Fruit fly (Drosophila melanogaster): ENCODE measurements around the gene primo-2.
A peak's percentile ranks its signal among the peaks of the same experiment; 100 is the strongest.

primo-2 gene

DNA sequence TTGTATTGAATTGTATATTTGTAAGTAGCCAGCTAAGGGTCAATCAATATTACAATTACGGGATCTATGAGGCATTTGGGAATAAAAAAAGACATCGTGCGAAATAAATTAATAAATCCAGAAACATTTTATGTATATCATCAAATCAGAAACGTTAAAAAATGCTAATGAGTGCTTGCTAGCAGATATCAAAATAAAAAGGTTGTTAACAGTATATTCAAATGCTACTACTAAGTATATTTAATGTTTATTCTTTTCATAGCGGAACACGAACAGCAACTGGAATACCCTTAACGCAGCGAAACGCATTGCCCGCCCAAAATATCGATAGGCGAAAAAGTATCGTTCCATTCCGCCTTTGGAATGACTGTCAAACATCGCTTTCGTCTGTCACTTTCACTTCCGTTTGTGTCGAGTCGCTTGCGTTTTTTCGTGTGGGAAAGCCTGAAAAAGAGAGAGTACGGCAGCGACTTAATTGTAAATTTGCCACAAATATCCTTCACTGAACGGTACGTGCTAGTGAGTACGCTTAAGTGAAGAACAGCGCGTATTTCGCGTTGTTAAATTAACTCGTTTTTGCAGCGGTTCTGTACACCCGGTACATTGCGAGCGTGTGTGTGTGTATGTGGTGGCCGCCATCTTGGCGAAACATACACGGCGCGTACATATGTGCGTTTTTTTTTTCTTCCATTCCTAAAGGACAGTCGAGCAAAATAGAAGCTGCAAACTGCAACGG lies 50.5 kb downstream of the primo-2 start, which contains the start of gene B52 (continued):
- TF ChIP-seq CG34422 (GFP tag; IDR thresholded peaks at IDR 0.05), result peak; percentile 91; the same call in 1 of the 3 replicates
- peak; percentile 80 for TF ChIP-seq Dref (GFP tag; IDR thresholded peaks at IDR 0.05)
- TF ChIP-seq gsb-n (tag; optimal IDR thresholded peaks at IDR 0.05), result peak; percentile 61
- TF ChIP-seq Fer1 (GFP tag; optimal IDR thresholded peaks at IDR 0.05), result peak; percentile 85
- peak; percentile 53; the same call in 1 of the 2 replicates for TF ChIP-seq al (GFP tag; IDR thresholded peaks at IDR 0.05)
- TF ChIP-seq HmgD (GFP tag; optimal IDR thresholded peaks at IDR 0.05), result peak; percentile 45
- TF ChIP-seq fd3F (GFP tag; optimal IDR thresholded peaks at IDR 0.05), result peak; percentile 34
- TF ChIP-seq emc (GFP tag; optimal IDR thresholded peaks at IDR 0.05), result peak; percentile 24
- peak; percentile 48 for TF ChIP-seq CG9609 (GFP tag; optimal IDR thresholded peaks at IDR 0.05)
- TF ChIP-seq CG12219 (GFP tag; optimal IDR thresholded peaks at IDR 0.05), result peak; percentile 62
- TF ChIP-seq Fer3 (tag; optimal IDR thresholded peaks at IDR 0.05), result peak; percentile 73
- TF ChIP-seq hbn (GFP tag; IDR thresholded peaks at IDR 0.05; ENCODE audit: partially characterized antibody), result no peak
- TF ChIP-seq pros (GFP tag; optimal IDR thresholded peaks at IDR 0.05), result no peak
- TF ChIP-seq ato (GFP tag; IDR thresholded peaks at IDR 0.05; ENCODE audit: partially characterized antibody), result no peak
- TF ChIP-seq CG6175 (GFP tag; IDR thresholded peaks at IDR 0.05), result 0 out of 3 replicates have a peak, but pooled peaks have one; percentile 37
- peak; percentile 77 for TF ChIP-seq CG17568 (GFP tag; optimal IDR thresholded peaks at IDR 0.05)
- peak; percentile 85 for TF ChIP-seq NC2β (GFP tag; optimal IDR thresholded peaks at IDR 0.05)
- peak; percentile 8 for TF ChIP-seq CG12104 (GFP tag; optimal IDR thresholded peaks at IDR 0.05)
- TF ChIP-seq bowl (GFP tag; IDR thresholded peaks at IDR 0.05), result no peak
- peak; percentile 44 for TF ChIP-seq ewg (GFP tag; optimal IDR thresholded peaks at IDR 0.05)
- TF ChIP-seq eve (GFP tag; optimal IDR thresholded peaks at IDR 0.05), result no peak
- no peak for TF ChIP-seq CG8290 (GFP tag; optimal IDR thresholded peaks at IDR 0.05)
- TF ChIP-seq CG8290 (tag; optimal IDR thresholded peaks at IDR 0.05), result peak in 1 of 2 experiments; percentile 51
- peak; percentile 73 for TF ChIP-seq BEAF-32 (GFP tag; optimal IDR thresholded peaks at IDR 0.05)
- no peak for TF ChIP-seq bab2 (GFP tag; optimal IDR thresholded peaks at IDR 0.05)
- peak; percentile 5 for TF ChIP-seq p53 (GFP tag; optimal IDR thresholded peaks at IDR 0.05)
- peak; percentile 32 for TF ChIP-seq CG10979 (tag; optimal IDR thresholded peaks at IDR 0.05)
- TF ChIP-seq B-H1 (GFP tag; IDR thresholded peaks at IDR 0.05), result peak; percentile 28; the same call in 2 of the 3 replicates
- peak; percentile 43; the same call in 1 of the 2 replicates for TF ChIP-seq CG3847 (GFP tag; IDR thresholded peaks at IDR 0.05)
- peak; percentile 34 for TF ChIP-seq CG15601 (tag; optimal IDR thresholded peaks at IDR 0.05)
- TF ChIP-seq CG15696 (tag; optimal IDR thresholded peaks at IDR 0.05), result peak; percentile 10
- TF ChIP-seq CG8281 (tag; optimal IDR thresholded peaks at IDR 0.05), result peak; percentile 11
- TF ChIP-seq CG2202 (tag; optimal IDR thresholded peaks at IDR 0.05), result peak; percentile 39
- TF ChIP-seq CG12769 (tag; optimal IDR thresholded peaks at IDR 0.05), result peak; percentile 73
- peak; percentile 25 for TF ChIP-seq CG3065 (GFP tag; optimal IDR thresholded peaks at IDR 0.05)
- TF ChIP-seq tup (GFP tag; optimal IDR thresholded peaks at IDR 0.05), result no peak
- no peak for TF ChIP-seq CG11504 (tag; optimal IDR thresholded peaks at IDR 0.05)
- TF ChIP-seq Dp (GFP tag; optimal IDR thresholded peaks at IDR 0.05), result peak; percentile 15
- TF ChIP-seq slbo (GFP tag; IDR thresholded peaks at IDR 0.05), result peak; percentile 68
- TF ChIP-seq HHEX (GFP tag; optimal IDR thresholded peaks at IDR 0.05), result peak; percentile 74
- TF ChIP-seq ab (GFP tag; optimal IDR thresholded peaks at IDR 0.05), result peak; percentile 16
- no peak for TF ChIP-seq Ada2b (GFP tag; IDR thresholded peaks at IDR 0.05)
- TF ChIP-seq GATAe (GFP tag; conservative IDR thresholded peaks at IDR 0.05), result no peak
- TF ChIP-seq Aef1 (GFP tag; IDR thresholded peaks at IDR 0.05), result peak; percentile 55; the same call in 1 of the 3 replicates
- TF ChIP-seq CG16815 (GFP tag; optimal IDR thresholded peaks at IDR 0.05), result no peak
- TF ChIP-seq CG7786 (GFP tag; optimal IDR thresholded peaks at IDR 0.05), result peak; percentile 21
- TF ChIP-seq bbx (GFP tag; IDR thresholded peaks at IDR 0.05; ENCODE audit: partially characterized antibody), result peak; percentile 63; the same call in 1 of the 2 replicates
- no peak for TF ChIP-seq Poxn (GFP tag; IDR thresholded peaks at IDR 0.05)
- TF ChIP-seq kay (GFP tag; optimal IDR thresholded peaks at IDR 0.05), result no peak

All from whole organism, embryonic.